Worm (Caenorhabditis elegans) whole organism, L3 larva: ENCODE results near the gene F35D2.1.

Experiments used
- R02D3.7 ChIP-seq: fragments of 150-350 bp; optimal IDR thresholded peaks from 2 replicates; lab custom pipeline; 2014; ENCODE audit warnings: missing biosample characterization, missing genetic modification characterization
- aly-2 ChIP-seq: fragments of 150-350 bp; optimal IDR thresholded peaks from 2 replicates; lab custom pipeline; 2014; ENCODE audit warnings: missing biosample characterization, missing genetic modification characterization
- ama-1 ChIP-seq: fragments of 150-350 bp; optimal IDR thresholded peaks from 2 replicates; lab custom pipeline; 2018
- ceh-16 ChIP-seq: sonication (generic microtip); optimal IDR thresholded peaks from 2 replicates; lab custom pipeline; 2017; ENCODE audit warnings: missing biosample characterization, missing genetic modification characterization
- ceh-28 ChIP-seq: fragments of 150-350 bp; optimal IDR thresholded peaks from 2 replicates; lab custom pipeline; 2014; ENCODE audit warnings: missing biosample characterization, missing genetic modification reagents, missing genetic modification characterization
- ceh-82 ChIP-seq: fragments of 150-350 bp; optimal IDR thresholded peaks from 2 replicates; lab custom pipeline; 2014; ENCODE audit warnings: missing biosample characterization, missing genetic modification characterization
- ceh-9 ChIP-seq: sonication (generic microtip); optimal IDR thresholded peaks from 2 replicates; lab custom pipeline; 2018; ENCODE audit warnings: missing biosample characterization, missing genetic modification characterization
- daf-12 ChIP-seq: fragments of 150-350 bp; optimal IDR thresholded peaks from 2 replicates; lab custom pipeline; 2014; ENCODE audit warnings: missing biosample characterization, missing genetic modification reagents, missing genetic modification characterization
- egl-27 ChIP-seq: sonication (generic microtip); optimal IDR thresholded peaks from 4 replicates; lab custom pipeline; 2017; ENCODE audit warnings: missing biosample characterization, missing genetic modification reagents, missing genetic modification characterization
- egl-5 ChIP-seq: fragments of 150-350 bp; optimal IDR thresholded peaks from 2 replicates; lab custom pipeline; 2017; ENCODE audit warnings: missing biosample characterization, missing genetic modification reagents, missing genetic modification characterization, inconsistent platforms
- elt-1 ChIP-seq: fragments of 150-350 bp; optimal IDR thresholded peaks from 2 replicates; lab custom pipeline; 2014; ENCODE audit warnings: missing biosample characterization, missing genetic modification characterization
- elt-2 ChIP-seq: sonication (generic microtip); optimal IDR thresholded peaks from 2 replicates; lab custom pipeline; 2016; ENCODE audit warnings: missing genetic modification reagents, mild to moderate bottlenecking, missing genetic modification characterization, missing compliant biosample characterization
- fkh-10 ChIP-seq: sonication (generic microtip); optimal IDR thresholded peaks from 2 replicates; lab custom pipeline; 2017; ENCODE audit warnings: missing biosample characterization, missing genetic modification reagents, missing genetic modification characterization
- fkh-2 ChIP-seq: fragments of 150-350 bp; optimal IDR thresholded peaks from 2 replicates; lab custom pipeline; 2014; ENCODE audit warnings: missing biosample characterization, missing genetic modification reagents, missing genetic modification characterization
- hmg-11 ChIP-seq: sonication (generic microtip); optimal IDR thresholded peaks from 2 replicates; lab custom pipeline; 2016; ENCODE audit warnings: missing genetic modification characterization, missing compliant biosample characterization
- jun-1 ChIP-seq: fragments of 150-350 bp; optimal IDR thresholded peaks from 2 replicates; lab custom pipeline; 2014; ENCODE audit warnings: missing biosample characterization, missing genetic modification reagents, missing genetic modification characterization
- lin-39 ChIP-seq: fragments of 150-350 bp; optimal IDR thresholded peaks from 2 replicates; lab custom pipeline; 2018; ENCODE audit warnings: missing biosample characterization, missing genetic modification reagents, missing genetic modification characterization
- lsy-12 ChIP-seq: sonication (generic microtip); optimal IDR thresholded peaks from 2 replicates; lab custom pipeline; 2016; ENCODE audit warnings: mild to moderate bottlenecking, missing genetic modification characterization, missing compliant biosample characterization
- mml-1 ChIP-seq: fragments of 150-350 bp; sonication (generic microtip); optimal IDR thresholded peaks from 3 replicates; lab custom pipeline; 2014; ENCODE audit warnings: missing biosample characterization, missing genetic modification characterization
- nfya-1 ChIP-seq: sonication (generic microtip); optimal IDR thresholded peaks from 2 replicates; lab custom pipeline; 2017; ENCODE audit warnings: missing genetic modification characterization, mild to moderate bottlenecking, missing compliant biosample characterization, antibody characterized with exemption, moderate library complexity; ENCODE audit not compliant: insufficient read depth
- nhr-11 ChIP-seq: fragments of 150-350 bp; optimal IDR thresholded peaks from 2 replicates; lab custom pipeline; 2014; ENCODE audit warnings: missing biosample characterization, missing genetic modification characterization
- nhr-12 ChIP-seq: fragments of 150-350 bp; optimal IDR thresholded peaks from 2 replicates; lab custom pipeline; 2014; ENCODE audit warnings: missing biosample characterization, missing genetic modification characterization
- nhr-237 ChIP-seq: fragments of 150-350 bp; optimal IDR thresholded peaks from 2 replicates; lab custom pipeline; 2014; ENCODE audit warnings: missing biosample characterization, missing genetic modification characterization
- nhr-25 ChIP-seq: sonication (generic microtip); optimal IDR thresholded peaks from 2 replicates; lab custom pipeline; 2017; ENCODE audit warnings: missing biosample characterization, missing genetic modification characterization
- nhr-28 ChIP-seq: fragments of 150-350 bp; optimal IDR thresholded peaks from 2 replicates; lab custom pipeline; 2014; ENCODE audit warnings: missing biosample characterization, missing genetic modification characterization
- nhr-76 ChIP-seq: fragments of 150-350 bp; sonication (generic microtip); optimal IDR thresholded peaks from 5 replicates; lab custom pipeline; 2014; ENCODE audit warnings: missing biosample characterization, missing genetic modification characterization
- nhr-77 ChIP-seq: fragments of 150-350 bp; optimal IDR thresholded peaks from 2 replicates; lab custom pipeline; 2014; ENCODE audit warnings: missing biosample characterization, missing genetic modification characterization
- pqm-1 ChIP-seq: fragments of 150-350 bp; optimal IDR thresholded peaks from 2 replicates; lab custom pipeline; 2017; ENCODE audit warnings: missing biosample characterization, missing genetic modification characterization, inconsistent platforms
- skn-1 ChIP-seq: fragments of 150-350 bp; optimal IDR thresholded peaks from 2 replicates; lab custom pipeline; 2014; ENCODE audit warnings: missing biosample characterization, missing genetic modification characterization
- tbx-2 ChIP-seq: sonication (generic microtip); optimal IDR thresholded peaks from 2 replicates; lab custom pipeline; 2016; ENCODE audit warnings: mild to moderate bottlenecking, missing genetic modification characterization, missing compliant biosample characterization
- unc-39 ChIP-seq: sonication (generic microtip); optimal IDR thresholded peaks from 4 replicates; lab custom pipeline; 2017; ENCODE audit warnings: missing biosample characterization, missing genetic modification characterization
- zag-1 ChIP-seq: fragments of 150-350 bp; optimal IDR thresholded peaks from 2 replicates; lab custom pipeline; 2014; ENCODE audit warnings: missing biosample characterization, missing genetic modification characterization
- ztf-11 ChIP-seq: fragments of 150-350 bp; optimal IDR thresholded peaks from 2 replicates; lab custom pipeline; 2014; ENCODE audit warnings: missing biosample characterization, missing genetic modification characterization
- ztf-4 ChIP-seq: fragments of 150-350 bp; optimal IDR thresholded peaks from 2 replicates; lab custom pipeline; 2014; ENCODE audit warnings: missing biosample characterization, missing genetic modification characterization

Gene F35D2.1

DNA sequence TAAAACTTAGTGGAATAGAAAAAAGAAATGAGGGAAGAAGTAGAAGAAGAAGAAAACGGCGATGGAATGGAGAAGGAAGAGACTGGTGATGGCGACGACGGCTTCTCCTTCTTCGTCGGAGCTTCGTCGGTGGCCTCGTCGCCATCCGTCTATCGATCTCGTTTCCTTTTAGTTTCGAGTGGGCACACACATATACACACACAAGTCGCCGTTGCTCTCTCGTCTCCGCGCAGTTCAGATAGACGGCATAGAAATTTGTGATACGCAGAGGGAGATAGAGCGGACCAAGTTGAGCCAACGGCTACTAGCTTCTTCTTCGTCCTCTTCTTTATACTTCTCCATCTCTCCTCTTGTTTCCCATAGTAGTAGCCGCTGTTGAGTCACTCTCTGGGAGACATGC is 17.5 kb downstream of the F35D2.1 start:
- TF ChIP-seq nhr-11 (tag; lab: Kevin White, UChicago) (no peak), unc-39 (no peak), tbx-2 (tag; lab: Kevin White, UChicago) (peak; percentile 20), nhr-237 (tag; lab: Kevin White, UChicago) (no peak), fkh-2 (tag; lab: Kevin White, UChicago) (no peak), ceh-16 (tag; lab: Kevin White, UChicago) (no peak), egl-5 (tag; lab: Kevin White, UChicago) (no peak), zag-1 (no peak), nhr-12 (tag; lab: Kevin White, UChicago) (no peak), hmg-11 (tag; lab: Kevin White, UChicago) (peak; percentile 35), skn-1 (tag; lab: Kevin White, UChicago) (peak; percentile 50), pqm-1 (no peak), lin-39 (tag; lab: Kevin White, UChicago) (peak; percentile 28), ceh-28 (no peak), elt-1 (no peak), fkh-10 (GFP tag; lab: Kevin White, UChicago) (peak; percentile 38), nfya-1 (peak; percentile 55)

- TF ChIP-seq elt-1 (no peak), fkh-10 (GFP tag; lab: Kevin White, UChicago) (peak; percentile 79)
These were observed 18.5 kb downstream of the F35D2.1 start for ce11 chrII:7594262-7594661.

- TF ChIP-seq ztf-11 (tag; lab: Kevin White, UChicago) (no peak), nhr-77 (tag; lab: Kevin White, UChicago) (no peak), daf-12 (tag; lab: Kevin White, UChicago) (no peak), ceh-82 (tag; lab: Kevin White, UChicago) (no peak), unc-39 (no peak), nhr-28 (tag; lab: Kevin White, UChicago) (no peak), nhr-237 (tag; lab: Kevin White, UChicago) (no peak), nhr-25 (no peak), R02D3.7 (no peak), ztf-4 (no peak), mml-1 (tag; lab: Kevin White, UChicago) (no peak), jun-1 (no peak), nfya-1 (no peak), ceh-16 (tag; lab: Kevin White, UChicago) (no peak), aly-2 (tag; lab: Kevin White, UChicago) (no peak), zag-1 (no peak), ama-1 (lab: Kevin White, UChicago) (no peak), ceh-9 (no peak)
These were observed 19.1 kb downstream of the F35D2.1 start, which contains the start of gene syd-1 for ce11 chrII:7594812-7595211. TSS of gene syd-1 (minus strand) at chrII:7594912.

DNA sequence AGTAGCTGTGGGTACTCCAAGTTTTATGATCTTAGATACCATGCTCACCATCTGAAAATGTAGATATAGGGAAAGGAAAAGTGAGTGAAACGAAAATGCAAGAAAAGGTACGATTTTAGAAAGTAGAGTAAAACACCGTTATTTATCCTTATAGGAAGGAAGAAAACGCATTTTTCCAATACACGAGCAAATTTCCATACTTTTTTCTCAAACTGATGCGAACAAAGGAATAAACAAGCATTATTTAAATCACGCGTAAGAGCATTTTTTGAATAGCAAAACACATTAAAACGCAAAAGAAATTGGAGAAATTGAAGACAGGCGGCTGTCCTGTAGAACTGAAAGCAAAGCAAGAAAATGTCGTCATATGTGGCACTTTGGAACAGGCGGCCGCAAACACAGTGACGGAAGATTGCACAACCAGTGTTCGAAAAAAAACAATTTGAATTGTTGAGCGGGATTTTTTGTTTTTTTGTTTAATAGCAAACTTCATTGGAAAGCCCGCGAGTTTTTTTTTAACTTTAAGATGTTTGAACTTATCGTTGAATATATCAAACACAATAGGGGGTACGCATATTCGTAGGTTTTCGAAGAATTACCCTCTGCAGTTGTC is 23.1 kb downstream of the F35D2.1 start, which contains the start of gene pgam-5:
Gene pgam-5, minus strand, starts transcription at position 51 of the 613 bp plus-strand sequence.
- no peak for TF ChIP-seq aly-2 (tag; lab: Kevin White, UChicago)
- TF ChIP-seq elt-2 (tag; lab: Kevin White, UChicago) = peak; percentile 11

DNA sequence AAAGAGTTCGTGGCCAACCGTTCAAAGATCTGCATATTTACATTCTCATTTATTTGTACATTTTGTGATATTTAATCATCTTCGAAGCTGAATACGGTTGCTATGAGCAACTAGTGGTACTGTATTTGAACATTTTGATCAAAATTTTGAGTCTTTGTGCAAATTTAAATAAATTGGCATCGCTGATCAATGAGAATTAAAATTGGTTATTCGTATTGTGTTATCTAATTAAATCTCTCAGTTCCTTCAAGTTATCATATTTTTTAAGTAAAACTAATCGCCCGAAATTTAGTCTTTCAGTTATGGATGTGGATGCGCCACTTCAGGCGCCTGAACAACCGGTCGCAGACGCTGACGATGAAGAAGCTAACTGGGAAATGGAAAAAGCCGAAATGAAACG is 23.6 kb downstream of the F35D2.1 start, which contains the start of gene npp-21:
Gene npp-21, plus strand, starts transcription at position 301 of the 400 bp plus-strand sequence.
- TF ChIP-seq nhr-76 = no peak
- TF ChIP-seq elt-1 = no peak
- TF ChIP-seq R02D3.7 = no peak
- TF ChIP-seq lsy-12 (tag; lab: Kevin White, UChicago) = no peak
- no peak for TF ChIP-seq egl-27 (tag; lab: Kevin White, UChicago)

DNA sequence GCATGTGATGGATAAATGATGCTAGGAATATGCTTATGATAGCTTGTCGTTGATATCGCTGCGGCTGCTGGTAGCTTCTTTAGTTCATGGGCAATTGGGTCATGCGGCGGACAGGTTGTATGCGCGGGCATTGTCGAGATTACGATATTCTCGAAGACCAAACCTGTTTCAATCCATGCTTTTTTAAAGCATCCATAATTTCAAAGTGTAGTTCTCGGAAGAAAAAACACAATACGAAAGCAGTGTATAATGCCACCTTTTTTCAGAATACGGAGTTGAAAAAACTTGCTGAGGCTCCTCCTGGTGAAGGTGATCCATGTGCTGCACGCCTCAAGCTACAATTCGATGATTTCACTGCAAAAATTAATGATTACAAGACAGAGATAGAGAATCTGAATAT is 29.6 kb downstream of the F35D2.1 start, which contains the start of gene osm-8:
Gene osm-8, minus strand, starts transcription at position 101 of the 400 bp plus-strand sequence.
- TF ChIP-seq elt-2 (tag; lab: Kevin White, UChicago) = no peak
- TF ChIP-seq lin-39 (tag; lab: Kevin White, UChicago) = no peak
- TF ChIP-seq, all 47 proteins: peak for 0
